Worm (Caenorhabditis elegans) whole organism, L4 larva: ENCODE data around the gene srx-78.

Experiments used
- ZK546.5 ChIP-seq, 2 experiments: sonication (generic microtip); optimal IDR thresholded peaks; 2 replicates each; lab custom pipeline; 2017; ENCODE audit warnings: missing biosample characterization in 2 of 2, missing genetic modification characterization in 2 of 2
- ama-1 ChIP-seq: fragments of 150-350 bp; optimal IDR thresholded peaks from 2 replicates; lab custom pipeline; 2014; ENCODE audit warnings: inconsistent platforms, mixed read lengths
- ceh-32 ChIP-seq: sonication (generic microtip); optimal IDR thresholded peaks from 2 replicates; lab custom pipeline; 2016; ENCODE audit warnings: mild to moderate bottlenecking, missing genetic modification characterization, missing compliant biosample characterization; ENCODE audit not compliant: poor library complexity
- hlh-11 ChIP-seq: fragments of 200-800 bp; sonication (Bioruptor generic); optimal IDR thresholded peaks from 2 replicates; lab custom pipeline; 2018; ENCODE audit warnings: mild to moderate bottlenecking, missing genetic modification characterization, missing compliant biosample characterization
- lin-1 ChIP-seq: fragments of 200-800 bp; sonication (Bioruptor generic); IDR thresholded peaks from 2 replicates; pipeline ENCODE4 v1.3.6; 2022; ENCODE audit warnings: missing genetic modification reagents, missing genetic modification characterization, missing compliant biosample characterization
- nhr-11 ChIP-seq: fragments of 150-350 bp; optimal IDR thresholded peaks from 2 replicates; lab custom pipeline; 2014; ENCODE audit warnings: missing biosample characterization, missing genetic modification characterization
- nhr-237 ChIP-seq: sonication (generic microtip); optimal IDR thresholded peaks from 2 replicates; lab custom pipeline; 2017; ENCODE audit warnings: missing biosample characterization, missing genetic modification characterization
- nhr-25 ChIP-seq: sonication (generic microtip); optimal IDR thresholded peaks from 2 replicates; lab custom pipeline; 2017; ENCODE audit warnings: missing genetic modification characterization, mild to moderate bottlenecking, missing compliant biosample characterization, antibody characterized with exemption, moderate library complexity, borderline replicate concordance; ENCODE audit not compliant: insufficient read depth
- nhr-28 ChIP-seq: fragments of 150-350 bp; optimal IDR thresholded peaks from 2 replicates; lab custom pipeline; 2014; ENCODE audit warnings: missing biosample characterization, missing genetic modification characterization
- snpc-4 ChIP-seq: fragments of 150-350 bp; optimal IDR thresholded peaks from 2 replicates; lab custom pipeline; 2014; ENCODE audit warnings: missing biosample characterization, missing genetic modification characterization

DNA sequence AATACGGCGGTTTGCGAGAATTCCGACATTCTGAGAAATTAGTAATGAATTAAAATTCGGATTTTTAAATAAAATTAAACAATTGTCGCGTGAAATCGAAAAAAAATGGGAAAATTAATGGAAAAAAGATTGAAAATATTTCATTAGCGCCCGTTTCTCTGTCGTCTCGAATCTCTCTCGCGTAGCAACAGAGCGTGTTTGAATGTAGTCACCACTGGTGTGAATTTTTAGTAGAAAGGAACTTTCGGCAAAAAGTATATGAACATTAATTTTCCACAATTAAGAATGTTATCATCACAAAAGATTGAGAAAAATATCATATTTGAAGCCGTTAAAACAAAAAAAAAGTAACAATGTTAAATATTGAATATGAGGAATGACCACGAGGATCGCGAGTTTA lies 41.9 kb downstream of the srx-78 start, which contains the start of gene aipl-1:
- TF ChIP-seq ama-1 (lab: Kevin White, UChicago) (no peak), nhr-11 (tag; lab: Kevin White, UChicago) (peak; percentile 52), nhr-25 (tag; lab: Kevin White, UChicago) (no peak), nhr-237 (tag; lab: Kevin White, UChicago) (no peak), lin-1 (GFP tag; lab: Robert Waterston, UW) (no peak), hlh-11 (tag; lab: Kevin White, UChicago) (peak; percentile 31), nhr-28 (tag; lab: Kevin White, UChicago) (peak; percentile 69), ceh-32 (tag; lab: Kevin White, UChicago) (no peak), ZK546.5 (tag; optimal IDR thresholded peaks at IDR 0.05; lab: Kevin White, UChicago) (no peak), snpc-4 (tag; lab: Kevin White, UChicago) (no peak)
